Worm (Caenorhabditis elegans) whole organism, L2 larva: ENCODE results near the gene Y73F8A.10.

ENCODE experiments used
- ceh-16 ChIP-seq: fragments of 150-350 bp; optimal IDR thresholded peaks from 2 replicates; lab custom pipeline; 2014; ENCODE audit warnings: missing biosample characterization, missing genetic modification characterization
- ceh-82 ChIP-seq: fragments of 150-350 bp; optimal IDR thresholded peaks from 2 replicates; lab custom pipeline; 2014; ENCODE audit warnings: missing biosample characterization, missing genetic modification characterization
- mab-5 ChIP-seq: fragments of 150-350 bp; optimal IDR thresholded peaks from 2 replicates; lab custom pipeline; 2014; ENCODE audit warnings: missing biosample characterization, missing genetic modification characterization
- unc-62 ChIP-seq: fragments of 150-350 bp; optimal IDR thresholded peaks from 2 replicates; lab custom pipeline; 2014; ENCODE audit warnings: missing biosample characterization, missing genetic modification reagents, missing genetic modification characterization

DNA sequence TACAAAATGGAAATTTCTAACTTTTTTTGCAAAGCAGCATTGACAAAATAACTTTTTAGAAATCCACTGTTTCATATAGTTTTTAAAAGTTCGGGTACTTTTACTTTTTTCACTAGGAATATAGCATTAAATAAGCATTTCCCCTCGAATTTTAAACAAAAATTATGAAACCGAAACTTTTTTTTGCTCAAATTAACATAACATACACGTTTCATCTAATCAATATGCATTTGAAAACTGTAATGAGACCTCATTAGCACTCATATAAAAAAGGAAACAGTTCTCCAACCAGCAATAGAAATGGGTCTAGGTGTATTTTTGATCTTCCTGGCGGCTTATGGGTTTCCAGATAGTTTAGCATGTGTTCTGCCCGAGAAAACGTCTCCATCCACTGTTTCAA, at the start of gene Y73F8A.10:
- TF ChIP-seq ceh-82 (tag; lab: Kevin White, UChicago), result no peak
- no peak for TF ChIP-seq unc-62 (GFP tag; lab: Kevin White, UChicago)
- TF ChIP-seq mab-5 (tag; lab: Kevin White, UChicago), result no peak
- no peak for TF ChIP-seq ceh-16 (tag; lab: Kevin White, UChicago)
